Fruit fly (Drosophila melanogaster): ENCODE measurements around the gene grass.

- TF ChIP-seq CG7368 (GFP tag; optimal IDR thresholded peaks at IDR 0.05), result no peak
- no peak for TF ChIP-seq Hr39 (GFP tag; optimal IDR thresholded peaks at IDR 0.05)
- no peak for TF ChIP-seq Lpt (GFP tag; optimal IDR thresholded peaks at IDR 0.05)
- TF ChIP-seq Smox (GFP tag; optimal IDR thresholded peaks at IDR 0.05), result no peak
- no peak for TF ChIP-seq pdm3 (GFP tag; optimal IDR thresholded peaks at IDR 0.05)
- TF ChIP-seq Eip75B (GFP tag; optimal IDR thresholded peaks at IDR 0.05), result no peak
- TF ChIP-seq CG11294 (GFP tag; IDR thresholded peaks at IDR 0.05), result no peak
- TF ChIP-seq lz (GFP tag; optimal IDR thresholded peaks at IDR 0.05), result no peak
- no peak for TF ChIP-seq Blimp-1 (GFP tag; optimal IDR thresholded peaks at IDR 0.05)
- no peak for TF ChIP-seq CG11762 (GFP tag; optimal IDR thresholded peaks at IDR 0.05; ENCODE audit: insufficient read depth)
- peak; percentile 16 for TF ChIP-seq CG6276 (GFP tag; optimal IDR thresholded peaks at IDR 0.05)
- no peak for TF ChIP-seq CG31627 (GFP tag; optimal IDR thresholded peaks at IDR 0.05)
- no peak for TF ChIP-seq CG6854 (GFP tag; optimal IDR thresholded peaks at IDR 0.05)
- no peak for TF ChIP-seq fd59A (GFP tag; optimal IDR thresholded peaks at IDR 0.05)
Observed at dm6 chr3R:27149884-27150676, 7.7 kb upstream of the grass start.
